Fruit fly (Drosophila melanogaster): ENCODE results near the gene CG31835.

Gene CG31835

dm6 chr2L:14762465-14762864 is 26.8 kb downstream of the CG31835 start, which contains the start of gene CSN1a:
Gene CSN1a (plus strand): TSS chr2L:14762765.
- no peak for TF ChIP-seq CG6792 (GFP tag; optimal IDR thresholded peaks at IDR 0.05)

DNA sequence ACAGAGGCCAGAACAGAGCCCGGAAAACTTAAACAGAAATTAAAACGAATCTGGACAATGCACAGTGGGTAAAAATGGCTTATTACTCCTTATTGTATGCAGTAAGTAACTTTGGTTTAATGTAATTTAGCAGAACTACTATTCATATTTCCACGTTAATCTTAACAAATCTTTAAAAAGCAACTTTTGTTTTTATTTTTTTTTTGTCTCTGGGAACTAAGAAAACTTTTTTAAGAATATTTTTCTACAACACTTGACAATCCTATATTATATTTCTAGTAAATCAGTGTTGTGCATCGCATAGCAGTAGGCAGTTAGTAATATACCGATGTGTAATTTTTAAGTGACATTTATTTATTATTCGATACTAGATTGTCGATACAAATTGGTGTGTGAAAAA is 30.0 kb downstream of the CG31835 start, which contains the start of gene CG4701:
TSS of gene CG4701 (plus strand) at position 301 of the 400 bp plus-strand sequence.
- TF ChIP-seq vri (GFP tag; optimal IDR thresholded peaks at IDR 0.05), result no peak

dm6 chr2L:14774713-14775112 is 39.1 kb downstream of the CG31835 start, which contains the start of gene CG4650:
Gene CG4650 (minus strand): TSS chr2L:14774981.
- TF ChIP-seq CG15336 (GFP tag; IDR thresholded peaks at IDR 0.05) (no peak), CG9139 (GFP tag; optimal IDR thresholded peaks at IDR 0.05) (no peak), svp (GFP tag) (peak; percentile 92), Eip78C (GFP tag) (peak; percentile 36), CG34406 (GFP tag; optimal IDR thresholded peaks at IDR 0.05) (no peak)

dm6 chr2L:14784498-14784897 is 48.9 kb downstream of the CG31835 start, which contains the start of gene CG18636:
Gene CG18636 (minus strand): TSS chr2L:14784598.
- TF ChIP-seq vri (GFP tag; optimal IDR thresholded peaks at IDR 0.05) (no peak), Eip78C (GFP tag) (peak; percentile 45)
